Fruit fly (Drosophila melanogaster): Measurements from ENCODE around the gene CG4576.

CG4576 gene

DNA sequence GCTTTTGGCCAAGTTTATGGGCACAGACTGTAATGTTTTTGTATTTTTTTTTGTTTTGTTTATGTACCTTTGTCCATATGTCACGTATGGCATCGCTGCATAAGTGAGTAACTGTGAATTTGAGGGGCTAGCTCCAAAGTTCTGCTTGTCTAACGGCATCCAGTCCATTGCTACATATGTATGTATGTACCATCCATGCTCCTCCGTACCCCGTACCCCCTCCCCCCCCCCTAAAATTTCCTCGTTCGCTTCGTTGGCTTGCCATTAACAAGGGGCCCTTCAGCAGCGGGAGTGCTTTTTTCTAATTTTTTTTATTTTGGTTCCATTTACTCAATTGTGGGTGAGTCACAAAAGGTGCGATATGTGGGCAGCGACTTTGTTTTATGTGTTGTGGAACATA, 11.4 kb upstream of the CG4576 start:
- no peak for TF ChIP-seq CTCF (optimal IDR thresholded peaks at IDR 0.05)
- TF ChIP-seq CG8478 (optimal IDR thresholded peaks at IDR 0.05) = no peak

DNA sequence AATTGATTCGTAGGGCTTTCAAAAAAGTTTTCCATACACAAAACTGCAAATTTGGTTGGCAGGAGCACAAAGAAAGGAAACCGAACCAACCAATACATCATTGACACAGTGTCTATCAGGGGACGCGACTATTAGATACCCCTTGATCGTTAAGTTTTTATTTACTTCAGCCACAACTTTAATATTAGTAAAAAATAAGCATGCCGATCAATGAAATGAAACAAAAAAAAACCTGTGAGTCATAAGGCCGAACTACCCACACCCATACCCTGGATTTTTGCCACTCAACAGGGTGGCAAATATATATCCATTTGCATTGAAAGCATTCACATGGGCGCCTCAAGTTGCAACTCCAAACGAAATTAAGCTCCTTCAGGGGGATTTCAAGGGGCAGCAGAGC, 9.3 kb upstream of the CG4576 start:
- TF ChIP-seq CTCF (optimal IDR thresholded peaks at IDR 0.05) (no peak), CG8478 (optimal IDR thresholded peaks at IDR 0.05) (no peak)

DNA sequence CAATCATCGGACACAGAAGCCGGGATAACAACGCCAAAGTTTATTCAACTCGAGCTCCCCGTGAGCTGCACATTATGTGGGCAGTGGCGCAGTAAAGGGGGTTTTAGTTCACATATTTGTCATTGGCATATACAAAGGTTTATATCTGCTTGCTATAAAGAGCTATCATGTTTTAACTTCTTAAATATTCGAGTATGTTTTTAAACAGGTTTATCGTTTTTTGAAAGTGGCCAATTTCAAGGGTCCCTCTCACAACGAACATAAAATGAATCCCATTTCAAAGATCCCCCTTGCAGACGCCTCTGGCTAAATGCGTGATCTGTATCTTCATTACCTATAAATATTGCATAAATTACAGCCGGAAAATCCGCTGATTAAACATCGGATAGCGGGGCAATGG, 2.0 kb downstream of the CG4576 start:
- TF ChIP-seq CG8478 (optimal IDR thresholded peaks at IDR 0.05) = no peak
- TF ChIP-seq CTCF (optimal IDR thresholded peaks at IDR 0.05) = no peak

DNA sequence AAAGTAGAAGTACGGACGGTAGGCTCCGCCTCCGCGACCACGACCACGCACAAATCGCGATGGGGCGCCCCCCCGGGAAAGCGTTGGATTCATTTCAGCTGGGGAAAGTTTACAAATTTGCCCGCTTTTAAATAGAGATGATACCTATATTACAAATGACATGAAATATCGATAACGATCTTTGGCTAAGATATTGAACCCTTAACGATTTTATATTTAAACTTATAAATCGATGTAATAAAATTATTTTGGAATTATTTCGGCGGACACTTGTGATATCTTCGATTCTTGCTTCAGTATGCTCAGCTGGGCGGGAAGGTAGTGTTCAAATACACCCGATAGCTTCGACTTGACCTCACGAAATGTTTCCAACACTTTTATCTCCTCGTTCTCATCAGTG, 7.0 kb downstream of the CG4576 start, which contains the start of gene rec:
TSS of gene rec (minus strand) at position 108 of the 400 bp plus-strand sequence.
- no peak for TF ChIP-seq CTCF (optimal IDR thresholded peaks at IDR 0.05)
- no peak for TF ChIP-seq CG8478 (optimal IDR thresholded peaks at IDR 0.05)

DNA sequence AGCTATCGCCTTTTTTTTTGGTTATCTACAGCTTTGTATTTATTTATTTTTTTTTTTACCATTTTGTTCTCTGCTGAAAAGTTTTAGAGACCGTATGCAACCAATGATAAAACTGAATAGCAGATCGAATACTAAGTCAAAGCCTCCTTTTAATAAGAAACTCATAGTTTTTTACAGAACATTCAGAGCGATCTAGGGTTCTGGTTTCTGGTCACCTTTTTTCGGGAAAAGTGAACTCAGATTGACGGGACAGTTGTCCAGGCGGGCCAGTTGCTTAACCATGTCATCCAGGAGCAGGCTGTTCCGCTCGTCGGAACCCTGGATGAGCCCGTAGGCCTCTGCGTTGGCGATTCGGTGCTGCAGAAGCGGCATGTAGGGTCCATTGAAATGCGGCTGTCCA, 7.8 kb downstream of the CG4576 start, which contains the start of gene CG43318:
TSS of gene CG43318 (minus strand) at position 101 of the 400 bp plus-strand sequence.
- TF ChIP-seq CTCF (optimal IDR thresholded peaks at IDR 0.05) = no peak
- TF ChIP-seq CG8478 (optimal IDR thresholded peaks at IDR 0.05) = no peak

DNA sequence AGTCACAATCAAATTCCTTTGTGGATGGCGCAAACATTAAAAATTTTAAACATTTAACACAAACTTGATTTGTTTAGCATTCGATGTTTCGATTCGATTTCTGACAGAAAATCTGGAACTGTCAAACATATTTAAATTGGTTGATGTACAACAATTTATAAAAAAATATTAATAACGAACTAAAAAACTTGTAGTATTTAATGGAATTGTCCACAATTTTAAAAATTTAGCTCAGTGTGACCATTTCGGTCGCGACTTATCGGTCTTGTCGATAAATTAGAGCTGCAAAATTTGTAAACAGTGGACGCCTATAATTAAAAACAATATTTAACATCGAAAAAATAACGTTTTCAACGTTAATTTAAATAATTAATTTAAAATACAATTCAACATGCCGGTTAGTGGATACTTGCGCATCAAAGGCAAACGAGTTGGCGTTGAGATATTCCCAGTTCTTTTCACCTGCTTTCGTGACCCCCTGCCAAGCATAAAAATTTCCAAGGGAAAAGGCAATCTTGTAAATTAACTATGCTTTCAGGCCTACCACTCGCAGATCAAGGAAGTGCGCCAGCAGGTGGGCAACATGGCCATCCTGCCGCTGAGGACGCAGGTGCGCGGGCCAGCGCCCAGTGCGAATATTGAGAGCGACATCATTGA, 9.0 kb downstream of the CG4576 start, which contains the start of the genes CG43317 and Arpc3A:
TSS of gene CG43317 (minus strand) at position 51 of the 657 bp plus-strand sequence.
TSS of gene Arpc3A (plus strand) at position 274 of the 657 bp plus-strand sequence.
- TF ChIP-seq CG8478 (optimal IDR thresholded peaks at IDR 0.05) = no peak
- no peak for TF ChIP-seq CTCF (optimal IDR thresholded peaks at IDR 0.05)

DNA sequence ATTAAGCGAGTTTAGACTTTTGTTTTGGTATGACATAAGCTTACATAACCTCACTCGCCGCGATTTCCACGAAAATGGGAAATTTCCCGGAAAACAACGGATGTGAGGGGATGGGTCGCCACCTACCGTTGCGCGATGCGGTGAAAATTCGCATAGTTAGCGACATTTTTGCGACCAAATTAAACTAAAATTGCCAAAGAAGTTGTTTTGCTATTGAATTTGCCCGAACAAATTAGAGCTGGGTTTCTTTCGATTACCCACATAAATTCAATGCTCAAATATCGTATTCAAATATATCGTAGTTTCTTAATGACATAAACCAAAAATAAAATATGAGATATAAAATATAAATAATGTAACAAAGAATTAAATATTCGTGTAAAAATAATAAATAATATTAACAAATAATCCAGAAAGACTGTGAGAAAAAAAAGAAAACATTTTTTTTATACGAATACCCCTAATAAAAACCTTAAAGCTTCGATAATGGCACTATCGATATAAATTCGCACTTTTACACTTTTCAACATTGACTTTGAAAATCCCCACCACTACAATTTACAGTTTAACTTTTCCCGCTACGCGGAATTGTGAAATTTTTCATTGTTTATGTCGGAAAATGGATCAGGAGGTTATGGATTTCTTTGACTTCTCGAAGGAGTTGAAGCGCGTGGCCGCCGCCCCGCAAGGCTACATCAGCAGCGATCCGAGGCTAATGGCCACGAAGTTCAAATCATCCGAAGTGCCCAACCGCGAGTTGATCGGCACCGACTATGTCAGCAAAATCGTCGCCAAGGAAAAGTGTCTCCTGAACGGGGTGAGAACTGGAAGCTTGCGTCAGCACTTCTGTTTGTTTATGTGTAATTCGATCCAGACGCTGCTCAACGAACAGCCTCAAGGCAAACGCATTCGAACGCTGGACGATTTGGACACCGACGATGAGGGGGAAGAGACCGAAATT, 11.6 kb downstream of the CG4576 start, which contains the start of the genes ND-23 and spn-E:
TSS of gene ND-23 (minus strand) at position 254 of the 961 bp plus-strand sequence.
TSS of gene spn-E (plus strand) at position 556 of the 961 bp plus-strand sequence.
- TF ChIP-seq CTCF (optimal IDR thresholded peaks at IDR 0.05) = no peak
- no peak for TF ChIP-seq CG8478 (optimal IDR thresholded peaks at IDR 0.05)

DNA sequence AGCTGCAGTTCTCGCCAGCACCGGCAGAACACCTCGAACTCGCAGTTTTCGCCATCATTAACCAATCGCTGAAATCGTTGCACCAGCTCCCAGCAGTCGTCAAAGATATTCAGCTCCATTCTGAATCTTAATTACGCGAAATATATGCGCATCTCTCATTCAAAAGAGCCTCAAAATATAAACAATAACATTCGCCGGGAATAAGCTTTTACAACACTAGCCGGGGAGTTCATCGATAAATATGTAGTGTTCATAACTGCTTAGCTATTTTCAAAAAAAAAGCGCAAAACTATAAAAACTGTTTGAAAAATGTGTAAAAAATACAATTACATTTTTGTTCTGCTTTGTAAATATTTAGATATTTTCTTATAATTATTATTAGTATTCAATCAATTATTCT, 13.7 kb downstream of the CG4576 start, which contains the start of gene Pbp45:
TSS of gene Pbp45 (minus strand) at position 222 of the 400 bp plus-strand sequence.
- TF ChIP-seq CTCF (optimal IDR thresholded peaks at IDR 0.05) (no peak), CG8478 (optimal IDR thresholded peaks at IDR 0.05) (no peak)

DNA sequence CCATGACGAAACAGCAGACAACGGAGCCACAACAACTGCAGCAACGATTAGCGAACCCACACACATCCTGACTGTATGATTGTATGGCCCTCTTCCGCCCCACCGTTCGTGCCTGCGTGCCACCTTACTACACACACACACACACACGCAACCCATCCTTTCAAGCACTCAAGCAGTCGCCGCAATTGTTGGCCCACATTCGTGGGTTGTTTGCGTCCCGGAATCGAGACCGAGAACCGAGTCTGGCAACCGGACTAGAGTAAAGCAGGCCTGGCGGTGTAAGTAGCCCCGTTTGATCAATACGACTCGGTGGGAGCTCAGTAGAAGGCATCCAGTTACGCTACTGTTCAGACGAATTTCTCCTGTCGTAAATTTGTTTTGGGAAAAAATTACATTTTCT, 20.7 kb downstream of the CG4576 start, which contains the start of gene CG4546:
TSS of gene CG4546 (plus strand) at position 301 of the 400 bp plus-strand sequence.
- TF ChIP-seq CG8478 (optimal IDR thresholded peaks at IDR 0.05) (no peak), CTCF (optimal IDR thresholded peaks at IDR 0.05) (no peak)

DNA sequence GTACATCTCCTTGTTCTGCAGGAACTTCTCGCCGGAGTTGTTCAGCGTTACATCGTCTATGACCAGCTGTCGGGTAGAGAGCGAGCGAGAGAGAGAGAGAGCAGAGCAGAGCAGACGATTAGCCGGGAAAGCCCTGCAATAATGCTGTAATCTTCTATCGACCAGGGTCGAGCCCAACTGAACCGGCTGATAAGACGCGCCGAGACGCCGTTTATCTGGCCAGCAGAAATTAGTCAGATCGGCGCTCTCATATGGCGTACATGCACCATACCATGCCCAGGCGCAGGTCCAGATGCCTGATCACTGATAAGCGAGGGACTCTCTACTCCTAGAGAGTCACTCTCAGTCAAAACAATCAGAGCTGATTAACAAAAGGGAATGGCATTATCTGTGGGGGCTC, 26.4 kb downstream of the CG4576 start:
- no peak for TF ChIP-seq CG8478 (optimal IDR thresholded peaks at IDR 0.05)
- no peak for TF ChIP-seq CTCF (optimal IDR thresholded peaks at IDR 0.05)

DNA sequence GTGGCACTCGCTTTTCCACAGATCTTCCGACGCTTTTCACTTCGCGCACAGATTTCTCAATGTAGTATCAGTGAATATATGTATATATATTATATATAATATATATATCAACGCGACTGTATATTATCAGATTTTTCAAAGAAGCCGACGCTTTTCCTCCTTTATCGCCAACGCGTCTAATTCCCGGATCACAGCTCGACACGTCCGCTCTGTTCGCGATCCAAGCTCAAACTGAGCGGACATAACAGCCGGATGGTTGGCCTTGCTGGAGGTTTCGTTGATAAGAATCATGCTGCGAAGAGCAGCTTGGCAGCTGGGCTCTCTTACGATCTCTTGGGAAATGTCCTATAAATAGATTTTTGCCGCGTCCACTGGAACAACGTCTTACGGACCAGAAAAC, 27.8 kb downstream of the CG4576 start, which contains the start of gene cv-d:
TSS of gene cv-d (minus strand) at position 235 of the 400 bp plus-strand sequence.
- TF ChIP-seq CG8478 (optimal IDR thresholded peaks at IDR 0.05) (no peak), CTCF (optimal IDR thresholded peaks at IDR 0.05) (no peak)

DNA sequence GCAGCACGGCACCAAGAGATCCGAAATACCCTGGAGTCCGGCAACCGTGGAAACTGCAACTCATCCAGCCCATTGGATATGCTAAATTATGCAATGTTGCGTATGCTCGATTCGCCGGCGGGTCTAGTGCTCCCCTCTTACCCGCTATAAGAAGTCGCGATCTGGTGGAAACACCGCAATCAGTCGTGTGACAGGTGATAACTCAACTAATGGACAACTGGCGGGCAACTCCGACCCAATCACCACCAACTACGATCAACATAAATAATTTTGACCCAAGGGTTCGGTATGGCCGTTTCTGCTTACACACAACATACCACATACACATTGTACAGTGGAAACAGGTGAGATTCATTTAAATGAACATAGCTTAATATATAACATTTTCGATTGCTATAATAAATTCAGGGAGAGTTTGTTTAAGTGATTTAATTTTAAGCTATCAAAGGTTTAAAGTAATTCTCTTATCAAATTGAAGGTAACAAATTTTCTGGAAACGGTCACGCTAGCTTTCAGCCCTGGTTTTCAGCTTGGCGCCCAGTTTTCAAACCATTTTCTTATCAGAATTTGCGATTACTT, 31.7 kb downstream of the CG4576 start, which contains the start of gene Hmt-1:
TSS of gene Hmt-1 (minus strand) at position 282 of the 579 bp plus-strand sequence.
- no peak for TF ChIP-seq CTCF (optimal IDR thresholded peaks at IDR 0.05)
- TF ChIP-seq CG8478 (optimal IDR thresholded peaks at IDR 0.05) = no peak

DNA sequence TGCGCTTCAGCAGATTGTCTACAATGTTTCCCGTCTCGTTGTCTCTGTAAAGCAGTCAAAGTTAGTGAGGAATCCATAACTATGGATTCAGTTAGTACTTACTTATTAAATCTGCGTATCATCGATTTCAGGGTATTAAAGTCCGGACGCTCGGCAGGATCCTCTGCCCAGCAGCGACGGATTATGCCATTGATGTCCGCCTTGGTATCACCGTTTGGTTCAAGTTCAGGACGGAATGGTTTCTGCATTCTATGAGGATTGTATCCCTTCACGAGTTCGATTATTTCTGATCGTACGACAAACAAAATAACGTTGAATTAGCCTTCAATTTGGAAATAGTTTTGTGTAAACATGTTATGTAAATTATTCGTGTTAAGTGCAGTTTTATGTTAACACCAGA, 34.3 kb downstream of the CG4576 start, which contains the start of gene CG9632:
TSS of gene CG9632 (plus strand) at position 301 of the 400 bp plus-strand sequence.
- TF ChIP-seq CTCF (optimal IDR thresholded peaks at IDR 0.05) (no peak), CG8478 (optimal IDR thresholded peaks at IDR 0.05) (no peak)

DNA sequence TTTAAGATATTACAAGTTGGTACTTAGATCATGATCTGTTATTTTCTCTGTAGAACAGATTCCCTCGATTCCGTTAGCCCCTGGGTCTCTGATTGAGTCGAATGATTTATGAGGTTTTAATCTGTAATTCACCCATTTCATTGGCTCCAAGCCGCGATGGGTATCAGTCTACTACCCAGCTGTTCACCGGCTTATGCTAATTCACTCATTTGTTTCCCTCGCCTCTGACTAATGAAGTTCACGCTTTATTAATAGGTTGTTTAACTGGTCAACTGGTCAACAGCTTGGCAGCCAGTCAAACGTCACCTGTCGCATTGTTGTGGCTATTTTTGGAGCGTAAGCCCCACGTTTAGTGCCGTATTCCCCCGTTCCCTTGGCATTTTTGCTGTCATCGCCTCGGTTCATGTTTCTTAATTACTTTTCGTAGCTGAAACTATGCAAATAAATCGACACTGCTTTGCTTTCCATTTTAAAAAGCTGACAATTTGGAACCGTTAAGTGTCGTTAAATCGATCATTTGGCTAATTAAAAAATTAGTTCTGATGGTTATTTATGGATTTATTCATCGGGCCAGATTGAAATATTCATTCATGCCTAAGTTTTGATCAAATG, 47.4 kb downstream of the CG4576 start:
- TF ChIP-seq CG8478 (optimal IDR thresholded peaks at IDR 0.05) = no peak
- no peak for TF ChIP-seq CTCF (optimal IDR thresholded peaks at IDR 0.05)
